Worm (Caenorhabditis elegans) whole organism, L3 larva: ENCODE measurements around the gene R151.2.

Experiments used
- elt-2 ChIP-seq: sonication (generic microtip); optimal IDR thresholded peaks from 2 replicates; lab custom pipeline; 2016; ENCODE audit warnings: missing genetic modification reagents, mild to moderate bottlenecking, missing genetic modification characterization, missing compliant biosample characterization
- fos-1 ChIP-seq: fragments of 150-350 bp; optimal IDR thresholded peaks from 2 replicates; lab custom pipeline; 2014; ENCODE audit warnings: missing biosample characterization, missing genetic modification characterization
- nhr-11 ChIP-seq: fragments of 150-350 bp; optimal IDR thresholded peaks from 2 replicates; lab custom pipeline; 2014; ENCODE audit warnings: missing biosample characterization, missing genetic modification characterization
- pha-4 ChIP-seq: fragments of 150-350 bp; optimal IDR thresholded peaks from 2 replicates; lab custom pipeline; 2014; ENCODE audit warnings: missing biosample characterization, missing genetic modification reagents, missing genetic modification characterization
- pqm-1 ChIP-seq: fragments of 150-350 bp; optimal IDR thresholded peaks from 2 replicates; lab custom pipeline; 2017; ENCODE audit warnings: missing biosample characterization, missing genetic modification characterization, inconsistent platforms
- snpc-4 ChIP-seq: fragments of 150-350 bp; optimal IDR thresholded peaks from 2 replicates; lab custom pipeline; 2014; ENCODE audit warnings: missing biosample characterization, missing genetic modification characterization
- tbx-2 ChIP-seq: sonication (generic microtip); optimal IDR thresholded peaks from 2 replicates; lab custom pipeline; 2016; ENCODE audit warnings: mild to moderate bottlenecking, missing genetic modification characterization, missing compliant biosample characterization
- zag-1 ChIP-seq: fragments of 150-350 bp; optimal IDR thresholded peaks from 2 replicates; lab custom pipeline; 2014; ENCODE audit warnings: missing biosample characterization, missing genetic modification characterization
- ztf-4 ChIP-seq: fragments of 150-350 bp; optimal IDR thresholded peaks from 2 replicates; lab custom pipeline; 2014; ENCODE audit warnings: missing biosample characterization, missing genetic modification characterization

ce11 chrIII:7201378-7202256 is 8.2 kb upstream of the R151.2 start, which contains the start of gene dpy-31:
- TF ChIP-seq ztf-4 (no peak), fos-1 (tag; lab: Kevin White, UChicago) (no peak), nhr-11 (tag; lab: Kevin White, UChicago) (no peak), elt-2 (tag; lab: Kevin White, UChicago) (no peak), pha-4 (tag; lab: Kevin White, UChicago) (no peak), snpc-4 (tag; lab: Kevin White, UChicago) (no peak), tbx-2 (tag; lab: Kevin White, UChicago) (no peak), zag-1 (tag; lab: Kevin White, UChicago) (no peak), pqm-1 (tag; lab: Kevin White, UChicago) (no peak)
